Worm (Caenorhabditis elegans): ENCODE measurements around the gene srbc-17.
A peak's percentile ranks its signal among the peaks of the same experiment; 100 is the strongest.

srbc-17 gene

DNA sequence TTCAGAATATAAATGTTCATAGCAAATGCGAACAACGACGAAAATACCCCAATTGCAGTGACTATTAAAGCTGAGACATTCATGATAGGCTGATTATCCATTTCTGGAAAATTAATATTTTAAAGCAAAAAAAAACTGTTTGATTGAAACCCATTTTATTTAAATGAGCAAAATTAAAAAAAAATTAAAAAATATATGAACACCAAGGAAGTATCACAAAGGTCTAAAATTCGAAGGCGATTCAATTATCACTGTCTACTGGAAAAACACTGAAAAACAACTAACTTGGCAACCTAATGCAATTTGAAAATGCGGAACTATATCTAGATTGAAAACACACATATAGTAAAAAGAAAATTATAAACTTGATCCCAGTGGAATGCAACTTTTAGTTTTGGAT lies 13.6 kb downstream of the srbc-17 start, which contains the start of gene srbc-42:
Gene srbc-42, minus strand, starts transcription at position 101 of the 400 bp plus-strand sequence.
- no peak for TF ChIP-seq pqm-1 (tag; optimal IDR thresholded peaks at IDR 0.05)
- TF ChIP-seq nhr-11 (tag; optimal IDR thresholded peaks at IDR 0.05), result no peak
- no peak for TF ChIP-seq nhr-23 (tag; optimal IDR thresholded peaks at IDR 0.05)
- no peak for TF ChIP-seq lin-15B (tag; optimal IDR thresholded peaks at IDR 0.05)

DNA sequence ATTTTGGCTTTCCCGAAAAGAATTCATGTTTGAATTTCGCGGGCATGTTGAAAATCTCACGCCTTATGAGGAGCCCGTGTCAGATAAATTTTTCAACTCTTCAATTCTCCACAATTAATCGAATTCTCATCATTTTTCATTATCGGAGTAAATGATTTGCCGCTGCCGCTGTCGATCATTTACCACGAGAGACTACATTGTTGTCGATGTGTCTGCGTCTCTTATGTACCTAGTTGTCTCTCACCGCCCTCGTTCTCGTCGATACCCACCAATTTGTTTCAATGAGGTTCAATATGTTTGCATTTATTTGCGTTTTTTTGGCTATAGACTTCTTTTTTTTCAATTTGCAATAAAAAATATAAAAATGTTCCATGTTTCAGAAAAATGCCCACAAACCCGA lies 14.6 kb downstream of the srbc-17 start, which contains the start of gene nhr-13:
Gene nhr-13, plus strand, starts transcription at position 369 of the 400 bp plus-strand sequence.
- no peak for TF ChIP-seq daf-12 (tag; optimal IDR thresholded peaks at IDR 0.05)
- TF ChIP-seq tbx-2 (tag; optimal IDR thresholded peaks at IDR 0.05), result no peak
- peak; percentile 42 for TF ChIP-seq elt-2 (tag; optimal IDR thresholded peaks at IDR 0.05)
- TF ChIP-seq mml-1 (tag; optimal IDR thresholded peaks at IDR 0.05), result no peak
- TF ChIP-seq egl-5 (tag; optimal IDR thresholded peaks at IDR 0.05), result no peak
- TF ChIP-seq pha-4 (tag; optimal IDR thresholded peaks at IDR 0.05), result peak; percentile 9
- peak; percentile 4 for TF ChIP-seq nfya-1 (tag; optimal IDR thresholded peaks at IDR 0.05; ENCODE audit: insufficient read depth)
- TF ChIP-seq skn-1 (tag; optimal IDR thresholded peaks at IDR 0.05), result peak; percentile 14
- no peak for TF ChIP-seq fkh-2 (tag; optimal IDR thresholded peaks at IDR 0.05)
- TF ChIP-seq ama-1 (optimal IDR thresholded peaks at IDR 0.05), result no peak
- no peak for TF ChIP-seq snpc-4 (tag; optimal IDR thresholded peaks at IDR 0.05)
- TF ChIP-seq nhr-43 (tag; optimal IDR thresholded peaks at IDR 0.05; ENCODE audit: poor library complexity, severe bottlenecking), result no peak
- TF ChIP-seq nhr-237 (tag; optimal IDR thresholded peaks at IDR 0.05), result no peak
- TF ChIP-seq sea-2 (GFP tag; optimal IDR thresholded peaks at IDR 0.05), result no peak
- TF ChIP-seq nhr-67 (tag; optimal IDR thresholded peaks at IDR 0.05), result no peak
- no peak for TF ChIP-seq zag-1 (tag; optimal IDR thresholded peaks at IDR 0.05)
- peak; percentile 30 for TF ChIP-seq hmg-11 (tag; optimal IDR thresholded peaks at IDR 0.05)
- no peak for TF ChIP-seq aly-2 (tag; optimal IDR thresholded peaks at IDR 0.05)
- no peak for TF ChIP-seq ZK546.5 (tag; optimal IDR thresholded peaks at IDR 0.05)
- no peak for TF ChIP-seq ceh-28 (tag; optimal IDR thresholded peaks at IDR 0.05)
- no peak for TF ChIP-seq lin-39 (tag; optimal IDR thresholded peaks at IDR 0.05)
- TF ChIP-seq lsy-12 (tag; optimal IDR thresholded peaks at IDR 0.05), result no peak
- no peak for TF ChIP-seq nhr-28 (tag; optimal IDR thresholded peaks at IDR 0.05)
- no peak for TF ChIP-seq R02D3.7 (tag; optimal IDR thresholded peaks at IDR 0.05)
- TF ChIP-seq unc-62 (GFP tag; optimal IDR thresholded peaks at IDR 0.05), result no peak

DNA sequence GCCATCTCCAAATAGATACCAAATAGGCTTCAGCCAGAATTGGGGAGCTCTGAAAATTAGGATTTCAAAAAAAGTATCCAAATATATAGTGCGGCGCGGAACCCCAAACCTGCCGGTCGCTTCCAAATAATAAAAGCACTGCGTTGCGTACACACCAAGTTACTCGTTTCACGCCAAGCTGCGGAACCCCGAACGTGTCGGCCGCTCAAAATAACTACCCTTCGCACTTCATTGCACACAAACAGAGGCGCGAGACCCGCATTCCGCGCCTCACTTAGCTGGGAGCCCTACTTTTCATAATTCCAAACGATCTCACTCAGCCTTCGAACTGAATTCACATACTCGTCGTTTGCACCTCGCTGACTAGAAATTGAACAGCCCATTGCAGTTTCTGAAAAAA lies 22.1 kb downstream of the srbc-17 start:
- TF ChIP-seq ceh-9 (tag; optimal IDR thresholded peaks at IDR 0.05) (no peak), ZK546.5 (tag; optimal IDR thresholded peaks at IDR 0.05) (no peak), mml-1 (tag; optimal IDR thresholded peaks at IDR 0.05) (no peak), elt-2 (tag; optimal IDR thresholded peaks at IDR 0.05) (no peak), ceh-28 (tag; optimal IDR thresholded peaks at IDR 0.05) (no peak), nhr-77 (tag; optimal IDR thresholded peaks at IDR 0.05) (no peak), nhr-28 (tag; optimal IDR thresholded peaks at IDR 0.05) (no peak), ama-1 (optimal IDR thresholded peaks at IDR 0.05) (no peak), egl-5 (tag; optimal IDR thresholded peaks at IDR 0.05) (no peak), snpc-4 (tag; optimal IDR thresholded peaks at IDR 0.05) (no peak), nhr-67 (tag; optimal IDR thresholded peaks at IDR 0.05) (no peak), unc-39 (tag; optimal IDR thresholded peaks at IDR 0.05) (no peak), zag-1 (tag; optimal IDR thresholded peaks at IDR 0.05) (no peak)

DNA sequence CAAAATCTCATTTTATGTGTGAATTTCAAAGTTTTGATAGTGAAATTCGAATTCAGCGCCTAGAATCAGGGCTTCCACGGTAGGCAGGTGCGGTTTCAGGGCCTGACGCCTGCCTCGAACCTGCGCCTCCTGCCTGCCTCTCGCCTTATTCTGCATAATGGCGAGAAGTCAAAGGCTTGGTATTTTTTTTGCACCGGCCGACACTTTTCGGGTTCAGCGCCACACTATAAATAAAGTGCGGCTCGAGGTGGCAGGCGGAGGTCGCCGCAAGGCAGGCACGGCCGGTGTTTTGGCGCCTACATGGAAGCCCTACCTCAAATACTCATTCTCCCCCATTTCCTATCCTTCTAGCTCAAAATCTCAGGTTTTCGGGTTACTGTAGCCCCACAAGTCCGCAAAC lies 22.9 kb downstream of the srbc-17 start:
- TF ChIP-seq ceh-28 (tag; optimal IDR thresholded peaks at IDR 0.05) (no peak), unc-62 (GFP tag; optimal IDR thresholded peaks at IDR 0.05) (no peak), mdl-1 (tag; optimal IDR thresholded peaks at IDR 0.05) (no peak), R02D3.7 (tag; optimal IDR thresholded peaks at IDR 0.05) (no peak), elt-2 (tag; optimal IDR thresholded peaks at IDR 0.05) (no peak), tbx-2 (tag; optimal IDR thresholded peaks at IDR 0.05) (no peak)

DNA sequence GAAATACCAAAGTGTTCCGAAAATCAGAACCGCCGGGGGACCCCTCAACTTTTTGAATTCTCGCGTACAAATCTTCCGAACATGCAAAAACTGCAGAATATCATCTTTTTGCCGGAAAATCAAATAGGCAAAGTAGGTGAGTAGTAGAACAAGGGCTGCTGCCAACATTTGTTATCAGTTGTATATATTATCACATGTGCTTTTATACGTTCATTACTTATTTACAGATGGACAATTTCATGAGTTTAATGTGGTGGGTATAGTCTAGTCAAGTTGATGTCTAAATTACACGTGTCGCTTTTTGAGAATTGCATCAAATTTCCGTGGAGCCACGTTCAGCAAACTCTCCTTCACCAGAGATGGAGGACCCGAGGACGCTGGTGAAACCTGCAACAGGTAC lies 23.7 kb downstream of the srbc-17 start, which contains the start of gene cyp-32B1:
Gene cyp-32B1, minus strand, starts transcription at position 176 of the 400 bp plus-strand sequence.
- TF ChIP-seq ceh-16 (tag; optimal IDR thresholded peaks at IDR 0.05) (no peak), pha-4 (tag; optimal IDR thresholded peaks at IDR 0.05) (peak; percentile 61), unc-62 (GFP tag; optimal IDR thresholded peaks at IDR 0.05) (no peak), elt-2 (tag; optimal IDR thresholded peaks at IDR 0.05) (peak; percentile 65), pqm-1 (tag; optimal IDR thresholded peaks at IDR 0.05) (peak; percentile 70)
